Fruit fly (Drosophila melanogaster): ENCODE results near the gene obst-E.

DNA sequence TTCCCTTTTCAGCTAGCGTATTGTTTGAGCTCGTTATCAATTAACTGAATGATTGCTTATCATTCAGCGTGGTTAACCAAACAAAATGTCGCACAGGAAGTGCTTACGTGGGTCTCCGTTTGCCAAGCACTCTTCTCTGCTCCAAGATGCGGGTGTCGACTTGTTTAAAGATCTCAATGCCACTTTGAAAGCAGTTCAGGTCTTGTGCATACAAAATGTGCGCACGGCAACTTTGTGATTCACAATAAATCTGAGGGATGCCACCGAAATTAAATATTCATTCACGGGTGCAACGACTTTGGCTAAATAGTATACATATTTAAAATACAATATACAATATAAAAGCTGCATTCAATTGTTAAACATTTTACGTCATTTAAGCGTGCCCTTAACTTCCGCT is 6.3 kb upstream of the obst-E start:
- no peak for TF ChIP-seq Awh (GFP tag; IDR thresholded peaks at IDR 0.05)
- TF ChIP-seq CG17829 (tag; optimal IDR thresholded peaks at IDR 0.05): no peak
- TF ChIP-seq usp (GFP tag; optimal IDR thresholded peaks at IDR 0.05): no peak
- no peak for TF ChIP-seq Myb (GFP tag; optimal IDR thresholded peaks at IDR 0.05)
- no peak for TF ChIP-seq YL-1 (GFP tag; optimal IDR thresholded peaks at IDR 0.05)
- TF ChIP-seq rib (GFP tag; IDR thresholded peaks at IDR 0.05): no peak
- no peak for TF ChIP-seq tx (GFP tag; optimal IDR thresholded peaks at IDR 0.05)
- no peak for TF ChIP-seq Six4 (GFP tag; optimal IDR thresholded peaks at IDR 0.05)
- no peak for TF ChIP-seq Adf1 (GFP tag; IDR thresholded peaks at IDR 0.05)
- no peak for TF ChIP-seq CG12071 (GFP tag; optimal IDR thresholded peaks at IDR 0.05)
- TF ChIP-seq CG8359 (GFP tag; optimal IDR thresholded peaks at IDR 0.05; ENCODE audit: borderline replicate concordance): no peak

Measured in whole organism, embryonic.